Fruit fly (Drosophila melanogaster) whole organism, embryonic: ENCODE results near the gene mus301.

Source experiments
- Aef1 ChIP-seq: fragments of 200-800 bp; sonication (Bioruptor generic); IDR thresholded peaks from 3 replicates; pipeline ENCODE4 v1.3.6; 2022; ENCODE audit warnings: missing biosample characterization, missing genetic modification characterization
- Atf6 ChIP-seq: fragments of 200-800 bp; sonication (Bioruptor generic); IDR thresholded peaks from 2 replicates; pipeline ENCODE4 v1.3.6; 2022; ENCODE audit warnings: missing biosample characterization, missing genetic modification characterization
- B-H1 ChIP-seq: fragments of 200-800 bp; sonication (Bioruptor generic); IDR thresholded peaks from 3 replicates; pipeline ENCODE4 v1.3.6; 2022; ENCODE audit warnings: missing biosample characterization, missing genetic modification characterization
- Blimp-1 ChIP-seq: fragments of 200-800 bp; sonication (Bioruptor generic); optimal IDR thresholded peaks from 3 replicates; lab custom pipeline; 2018; ENCODE audit warnings: missing biosample characterization, missing genetic modification characterization, mild to moderate bottlenecking, moderate library complexity, missing genetic modification reagents
- CG11695 ChIP-seq: fragments of 200-800 bp; sonication (Bioruptor generic); IDR thresholded peaks from 3 replicates; pipeline ENCODE4 v1.3.6; 2022; ENCODE audit warnings: missing biosample characterization, missing genetic modification characterization
- CG12769 ChIP-seq: fragments of 200-800 bp; sonication (Bioruptor generic); optimal IDR thresholded peaks from 2 replicates; lab custom pipeline; 2019; ENCODE audit warnings: missing biosample characterization, mild to moderate bottlenecking, missing genetic modification characterization, moderate library complexity
- CG14710 ChIP-seq: fragments of 200-800 bp; sonication (Bioruptor generic); optimal IDR thresholded peaks from 3 replicates; lab custom pipeline; 2019; ENCODE audit warnings: missing biosample characterization, mild to moderate bottlenecking, missing genetic modification characterization, moderate library complexity
- CG18262 ChIP-seq: fragments of 200-800 bp; optimal IDR thresholded peaks from 3 replicates; lab custom pipeline; 2019; ENCODE audit warnings: missing biosample characterization, mild to moderate bottlenecking, missing genetic modification characterization, moderate library complexity
- CG2678 ChIP-seq: fragments of 200-800 bp; sonication (Bioruptor generic); optimal IDR thresholded peaks from 3 replicates; lab custom pipeline; 2019; ENCODE audit warnings: missing biosample characterization, mild to moderate bottlenecking, missing genetic modification characterization, moderate library complexity
- CG3065 ChIP-seq: fragments of 200-800 bp; sonication (Bioruptor generic); optimal IDR thresholded peaks from 2 replicates; lab custom pipeline; 2016; ENCODE audit warnings: missing biosample characterization, missing genetic modification characterization
- CG32772 ChIP-seq: fragments of 200-800 bp; sonication (Bioruptor generic); IDR thresholded peaks from 2 replicates; pipeline ENCODE4 v1.3.6; 2022; ENCODE audit warnings: missing biosample characterization, missing genetic modification characterization
- CG34224 ChIP-seq: fragments of 200-800 bp; sonication (Bioruptor generic); IDR thresholded peaks from 3 replicates; pipeline ENCODE4 v1.3.6; 2022; ENCODE audit warnings: missing biosample characterization, missing genetic modification characterization; ENCODE audit not compliant: partially characterized antibody
- CG3995 ChIP-seq: fragments of 200-800 bp; sonication (Bioruptor generic); optimal IDR thresholded peaks from 3 replicates; lab custom pipeline; 2016; ENCODE audit warnings: missing biosample characterization, missing genetic modification characterization
- CG6272 ChIP-seq: fragments of 200-800 bp; sonication (Bioruptor generic); IDR thresholded peaks from 2 replicates; pipeline ENCODE4 v1.3.6; 2022; ENCODE audit warnings: missing biosample characterization, missing genetic modification characterization
- CG7372 ChIP-seq: fragments of 200-800 bp; sonication (Bioruptor generic); IDR thresholded peaks from 2 replicates; pipeline ENCODE4 v1.3.6; 2022; ENCODE audit warnings: missing biosample characterization, missing genetic modification characterization
- CG9797 ChIP-seq: fragments of 200-800 bp; sonication (Bioruptor generic); optimal IDR thresholded peaks from 3 replicates; lab custom pipeline; 2018; ENCODE audit warnings: missing biosample characterization, mild to moderate bottlenecking, missing genetic modification characterization
- Chrac-16 ChIP-seq: fragments of 200-800 bp; sonication (Bioruptor generic); optimal IDR thresholded peaks from 3 replicates; lab custom pipeline; 2016; ENCODE audit warnings: missing biosample characterization, missing genetic modification characterization
- CkIIα-i1 ChIP-seq: fragments of 200-800 bp; sonication (Bioruptor generic); IDR thresholded peaks from 2 replicates; pipeline ENCODE4 v1.3.6; 2022; ENCODE audit warnings: missing biosample characterization, missing genetic modification characterization
- Deaf1 ChIP-seq: fragments of 200-800 bp; optimal IDR thresholded peaks from 3 replicates; lab custom pipeline; 2019; ENCODE audit warnings: missing biosample characterization, mild to moderate bottlenecking, missing genetic modification characterization, moderate library complexity
- Dek ChIP-seq: fragments of 200-800 bp; sonication (Bioruptor generic); optimal IDR thresholded peaks from 3 replicates; lab custom pipeline; 2019; ENCODE audit warnings: missing biosample characterization, mild to moderate bottlenecking, missing genetic modification characterization, moderate library complexity
- Ets65A ChIP-seq: fragments of 200-800 bp; sonication (Bioruptor generic); peaks from one replicate; lab custom pipeline; 2016; ENCODE audit warnings: missing biosample characterization, missing genetic modification characterization
- Hsf ChIP-seq: fragments of 200-800 bp; sonication (Bioruptor generic); optimal IDR thresholded peaks from 3 replicates; lab custom pipeline; 2016; ENCODE audit warnings: missing biosample characterization, missing genetic modification characterization
- MBD-R2 ChIP-seq: fragments of 200-800 bp; sonication (Bioruptor generic); IDR thresholded peaks from 2 replicates; pipeline ENCODE4 v1.3.6; 2022; ENCODE audit warnings: missing biosample characterization, missing genetic modification characterization
- Meics ChIP-seq: fragments of 200-800 bp; sonication (Bioruptor generic); optimal IDR thresholded peaks from 2 replicates; lab custom pipeline; 2017; ENCODE audit warnings: missing biosample characterization, mild to moderate bottlenecking, missing genetic modification characterization
- Mrtf ChIP-seq: fragments of 200-800 bp; sonication (Bioruptor generic); IDR thresholded peaks from 3 replicates; pipeline ENCODE4 v1.3.6; 2022; ENCODE audit warnings: missing biosample characterization, missing genetic modification characterization
- NC2α ChIP-seq: fragments of 200-800 bp; sonication (Bioruptor generic); optimal IDR thresholded peaks from 2 replicates; lab custom pipeline; 2016; ENCODE audit warnings: missing biosample characterization, missing genetic modification characterization
- Optix ChIP-seq: fragments of 200-800 bp; sonication (Bioruptor generic); IDR thresholded peaks from 3 replicates; pipeline ENCODE4 v1.3.6; 2022; ENCODE audit warnings: missing biosample characterization, missing genetic modification characterization
- Rfx ChIP-seq: fragments of 200-800 bp; sonication (Bioruptor generic); IDR thresholded peaks from 2 replicates; pipeline ENCODE4 v1.3.6; 2022; ENCODE audit warnings: missing biosample characterization, missing genetic modification characterization
- Side ChIP-seq: fragments of 200-800 bp; sonication (Bioruptor generic); optimal IDR thresholded peaks from 2 replicates; lab custom pipeline; 2016; ENCODE audit warnings: missing biosample characterization, missing genetic modification characterization
- Sin3A ChIP-seq: fragments of >200 bp; optimal IDR thresholded peaks from 2 replicates; lab custom pipeline; 2018
- ac ChIP-seq: fragments of 200-800 bp; sonication (Bioruptor generic); optimal IDR thresholded peaks from 3 replicates; lab custom pipeline; 2017; ENCODE audit warnings: missing biosample characterization, mild to moderate bottlenecking, missing genetic modification characterization
- aop ChIP-seq: fragments of 200-800 bp; sonication (Bioruptor generic); IDR thresholded peaks from 2 replicates; pipeline ENCODE4 v1.3.6; 2022; ENCODE audit warnings: missing biosample characterization, missing genetic modification characterization
- bigmax ChIP-seq: fragments of 200-800 bp; sonication (Bioruptor generic); optimal IDR thresholded peaks from 2 replicates; lab custom pipeline; 2018; ENCODE audit warnings: missing biosample characterization, mild to moderate bottlenecking, missing genetic modification characterization
- bowl ChIP-seq: fragments of 200-800 bp; sonication (Bioruptor generic); IDR thresholded peaks from 2 replicates; pipeline ENCODE4 v1.3.6; 2022; ENCODE audit warnings: missing biosample characterization, missing genetic modification characterization
- cas ChIP-seq: fragments of 200-800 bp; sonication (Bioruptor generic); IDR thresholded peaks from 2 replicates; pipeline ENCODE4 v1.3.6; 2022; ENCODE audit warnings: missing biosample characterization, missing genetic modification characterization
- cwo ChIP-seq: fragments of 200-800 bp; sonication (Bioruptor generic); optimal IDR thresholded peaks from 3 replicates; lab custom pipeline; 2017; ENCODE audit warnings: missing biosample characterization, missing genetic modification characterization, mild to moderate bottlenecking, moderate library complexity, missing genetic modification reagents
- fru ChIP-seq: fragments of >200 bp; optimal IDR thresholded peaks from 2 replicates; lab custom pipeline; 2017
- ftz-f1 ChIP-seq: fragments of 200-800 bp; sonication (Bioruptor generic); optimal IDR thresholded peaks from 2 replicates; lab custom pipeline; 2016; ENCODE audit warnings: missing biosample characterization, missing genetic modification characterization
- lbe ChIP-seq: fragments of 200-800 bp; sonication (Bioruptor generic); optimal IDR thresholded peaks from 2 replicates; lab custom pipeline; 2016; ENCODE audit warnings: missing biosample characterization, mild to moderate bottlenecking, missing genetic modification characterization
- nau ChIP-seq: fragments of 200-800 bp; sonication (Bioruptor generic); optimal IDR thresholded peaks from 3 replicates; lab custom pipeline; 2017; ENCODE audit warnings: missing biosample characterization, mild to moderate bottlenecking, missing genetic modification characterization, missing genetic modification reagents
- nmo ChIP-seq: fragments of 200-800 bp; sonication (Bioruptor generic); optimal IDR thresholded peaks from 2 replicates; lab custom pipeline; 2018; ENCODE audit warnings: missing biosample characterization, mild to moderate bottlenecking, missing genetic modification characterization, moderate library complexity
- org-1 ChIP-seq: fragments of 200-800 bp; sonication (Bioruptor generic); optimal IDR thresholded peaks from 2 replicates; lab custom pipeline; 2017; ENCODE audit warnings: missing biosample characterization, missing genetic modification characterization
- otp ChIP-seq: fragments of 200-800 bp; sonication (Bioruptor generic); IDR thresholded peaks from 3 replicates; pipeline ENCODE4, ENCODE4 v1.3.6; 2022; ENCODE audit warnings: missing biosample characterization, missing genetic modification characterization
- pros ChIP-seq: fragments of 200-800 bp; sonication (Bioruptor generic); optimal IDR thresholded peaks from 3 replicates; lab custom pipeline; 2019; ENCODE audit warnings: missing biosample characterization, mild to moderate bottlenecking, missing genetic modification characterization, moderate library complexity
- sisA ChIP-seq: fragments of 200-800 bp; sonication (Bioruptor generic); IDR thresholded peaks from 2 replicates; pipeline ENCODE4 v1.3.6; 2022; ENCODE audit warnings: missing biosample characterization, missing genetic modification characterization
- sna ChIP-seq: fragments of 200-800 bp; sonication (Bioruptor generic); IDR thresholded peaks from 2 replicates; pipeline ENCODE4 v1.3.6; 2022; ENCODE audit warnings: missing biosample characterization, missing genetic modification characterization; ENCODE audit not compliant: partially characterized antibody
- sob ChIP-seq: fragments of 200-800 bp; sonication (Bioruptor generic); IDR thresholded peaks from 2 replicates; pipeline ENCODE4 v1.3.6; 2022; ENCODE audit warnings: missing biosample characterization, missing genetic modification characterization
- sug ChIP-seq: fragments of 200-800 bp; optimal IDR thresholded peaks from 2 replicates; lab custom pipeline; 2019; ENCODE audit warnings: missing biosample characterization, mild to moderate bottlenecking, missing genetic modification characterization, moderate library complexity
- usp ChIP-seq: fragments of >200 bp; optimal IDR thresholded peaks from 2 replicates; lab custom pipeline; 2017; ENCODE audit warnings: missing biosample characterization, missing genetic modification characterization
- zen2 ChIP-seq: fragments of 200-800 bp; sonication (Bioruptor generic); IDR thresholded peaks from 3 replicates; pipeline ENCODE4 v1.3.6; 2022; ENCODE audit warnings: missing biosample characterization, missing genetic modification characterization; ENCODE audit not compliant: partially characterized antibody
- zf30C ChIP-seq: fragments of 200-800 bp; sonication (Bioruptor generic); optimal IDR thresholded peaks from 3 replicates; lab custom pipeline; 2018; ENCODE audit warnings: missing biosample characterization, mild to moderate bottlenecking, missing genetic modification characterization

Gene mus301

DNA sequence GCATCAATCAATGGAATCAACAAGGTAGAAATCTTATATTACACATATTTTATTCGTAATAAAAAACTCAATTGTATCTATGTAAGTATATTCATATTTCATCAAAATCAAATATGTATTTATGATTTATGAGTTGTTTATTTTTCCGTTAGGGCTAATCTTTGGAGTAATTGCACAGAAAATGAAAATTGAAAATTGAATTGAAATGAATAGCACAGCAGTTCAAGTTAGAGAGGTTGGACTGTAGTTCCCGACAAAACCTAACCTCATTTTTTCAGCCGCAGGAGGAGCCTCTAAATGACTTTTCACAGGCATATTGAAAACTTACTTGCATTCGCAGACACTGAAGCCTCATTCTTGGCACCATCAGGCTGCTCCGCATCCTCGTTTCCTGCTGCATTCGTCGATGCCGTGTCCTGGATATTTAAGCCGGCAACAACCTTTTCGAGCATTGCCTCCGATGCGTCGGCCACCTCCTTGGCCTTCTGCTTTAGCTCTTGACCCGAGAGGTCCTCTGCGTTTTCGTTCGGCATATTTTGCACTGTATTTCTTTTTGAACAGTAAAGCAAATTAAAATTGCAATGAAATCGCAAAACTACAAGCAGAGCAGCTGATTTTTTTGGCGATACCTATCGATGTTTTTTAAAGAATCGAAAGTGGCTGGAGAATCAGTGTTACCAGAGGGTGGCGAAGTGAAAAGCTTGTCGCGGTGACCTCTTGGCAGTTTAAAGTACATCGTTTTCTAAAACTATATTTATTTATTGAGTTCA lies 40.4 kb downstream of the mus301 start, which contains the start of gene Nmt (continued):
- TF ChIP-seq otp (GFP tag; lab: Robert Waterston, UW) (no peak), Atf6 (peak; percentile 48; the same call in 1 of the 2 replicates), Mrtf (GFP tag; lab: Robert Waterston, UW) (no peak), CG9797 (GFP tag; lab: Kevin White, UChicago) (peak; percentile 67), B-H1 (GFP tag; lab: Robert Waterston, UW) (peak; percentile 13; the same call in 1 of the 3 replicates), lbe (GFP tag; lab: Kevin White, UChicago) (no peak), MBD-R2 (GFP tag; lab: Robert Waterston, UW) (peak; percentile 81), cwo (GFP tag; lab: Kevin White, UChicago) (no peak), CG6272 (GFP tag; lab: Robert Waterston, UW) (no peak), sob (no peak), CG12769 (tag; lab: Kevin White, UChicago) (no peak), ftz-f1 (GFP tag; lab: Kevin White, UChicago) (no peak), zf30C (no peak), Side (GFP tag; lab: Kevin White, UChicago) (no peak), Hsf (GFP tag; lab: Kevin White, UChicago) (peak; percentile 30), Aef1 (GFP tag; lab: Robert Waterston, UW) (peak; percentile 55), Rfx (no peak), NC2α (GFP tag; lab: Kevin White, UChicago) (no peak), sna (GFP tag; lab: Robert Waterston, UW) (peak; percentile 75), Deaf1 (tag; lab: Kevin White, UChicago) (no peak), bowl (no peak), Ets65A (GFP tag; lab: Kevin White, UChicago) (peak; percentile 90), usp (GFP tag; lab: Kevin White, UChicago) (no peak), Optix (GFP tag; lab: Robert Waterston, UW) (no peak), aop (GFP tag; lab: Robert Waterston, UW) (no peak), CG2678 (tag; lab: Kevin White, UChicago) (no peak), CG34224 (GFP tag; lab: Robert Waterston, UW) (peak; percentile 80), sug (no peak), CkIIα-i1 (GFP tag; lab: Robert Waterston, UW) (no peak), Sin3A (peak; percentile 78), Meics (GFP tag; lab: Kevin White, UChicago) (no peak), fru (lab: Kevin White, UChicago) (no peak), pros (GFP tag; lab: Kevin White, UChicago) (no peak), cas (GFP tag; lab: Robert Waterston, UW) (no peak), Blimp-1 (GFP tag; lab: Kevin White, UChicago) (peak; percentile 16), Chrac-16 (GFP tag; lab: Kevin White, UChicago) (no peak), CG7372 (GFP tag; lab: Robert Waterston, UW) (no peak), org-1 (GFP tag; lab: Kevin White, UChicago) (no peak), CG11695 (GFP tag; lab: Robert Waterston, UW) (0 out of 3 replicates have a peak, but pooled peaks have one; percentile 6), Dek (tag; lab: Kevin White, UChicago) (peak; percentile 17), CG32772 (GFP tag; lab: Robert Waterston, UW) (no peak), sisA (peak; percentile 43), ac (no peak), nau (GFP tag; lab: Kevin White, UChicago) (no peak), CG14710 (no peak), CG3065 (GFP tag; lab: Kevin White, UChicago) (no peak), CG18262 (tag; lab: Kevin White, UChicago) (no peak), CG3995 (GFP tag; lab: Kevin White, UChicago) (peak; percentile 52), zen2 (GFP tag; lab: Robert Waterston, UW) (peak; percentile 80), bigmax (GFP tag; lab: Kevin White, UChicago) (peak; percentile 96), nmo (GFP tag; lab: Kevin White, UChicago) (no peak)
